Worm (Caenorhabditis elegans) whole organism, late embryonic: ENCODE data around the gene bli-1.
A peak's percentile ranks its signal among the peaks of the same experiment; 100 is the strongest.

ENCODE experiments used
- C08G9.2 ChIP-seq: sonication (generic microtip); optimal IDR thresholded peaks from 2 replicates; lab custom pipeline; 2016; ENCODE audit warnings: mild to moderate bottlenecking, missing genetic modification characterization, moderate library complexity, missing compliant biosample characterization
- K09A11.1 ChIP-seq: sonication (generic microtip); optimal IDR thresholded peaks from 2 replicates; lab custom pipeline; 2017; ENCODE audit warnings: antibody characterized with exemption, mild to moderate bottlenecking, missing genetic modification characterization, missing compliant biosample characterization; ENCODE audit not compliant: insufficient read depth
- T23F11.4 ChIP-seq: fragments of 200-800 bp; sonication (Bioruptor generic); optimal IDR thresholded peaks from 2 replicates; lab custom pipeline; 2018; ENCODE audit warnings: mild to moderate bottlenecking, missing genetic modification characterization, missing compliant biosample characterization
- ahr-1 ChIP-seq: sonication (generic microtip); optimal IDR thresholded peaks from 2 replicates; lab custom pipeline; 2016; ENCODE audit warnings: missing genetic modification characterization, missing compliant biosample characterization
- ama-1 ChIP-seq: fragments of 150-350 bp; optimal IDR thresholded peaks from 2 replicates; lab custom pipeline; 2014
- ceh-19 ChIP-seq: fragments of 200-800 bp; sonication (Bioruptor generic); optimal IDR thresholded peaks from 2 replicates; lab custom pipeline; 2018; ENCODE audit warnings: mild to moderate bottlenecking, missing genetic modification characterization, missing compliant biosample characterization
- ceh-22 ChIP-seq: sonication (generic microtip); optimal IDR thresholded peaks from 2 replicates; lab custom pipeline; 2017; ENCODE audit warnings: missing biosample characterization, missing genetic modification characterization
- ceh-24 ChIP-seq: sonication (generic microtip); optimal IDR thresholded peaks from 2 replicates; lab custom pipeline; 2016; ENCODE audit warnings: mild to moderate bottlenecking, missing genetic modification characterization, missing compliant biosample characterization
- ceh-30 ChIP-seq: fragments of 150-350 bp; optimal IDR thresholded peaks from 2 replicates; lab custom pipeline; 2014; ENCODE audit warnings: missing biosample characterization, missing genetic modification characterization
- ceh-48 ChIP-seq: sonication (generic microtip); optimal IDR thresholded peaks from 2 replicates; lab custom pipeline; 2016; ENCODE audit warnings: missing genetic modification characterization, inconsistent platforms, missing compliant biosample characterization
- dmd-4 ChIP-seq: sonication (generic microtip); optimal IDR thresholded peaks from 2 replicates; lab custom pipeline; 2016; ENCODE audit warnings: borderline replicate concordance, missing genetic modification characterization, missing compliant biosample characterization
- elt-2 ChIP-seq: sonication (generic microtip); optimal IDR thresholded peaks from 2 replicates; lab custom pipeline; 2016; ENCODE audit warnings: missing genetic modification reagents, missing genetic modification characterization, missing compliant biosample characterization
- elt-4 ChIP-seq: sonication (generic microtip); optimal IDR thresholded peaks from 2 replicates; lab custom pipeline; 2016; ENCODE audit warnings: missing genetic modification characterization, missing compliant biosample characterization
- ets-4 ChIP-seq: sonication (generic microtip); optimal IDR thresholded peaks from 2 replicates; lab custom pipeline; 2016; ENCODE audit warnings: missing genetic modification characterization, missing compliant biosample characterization
- fax-1 ChIP-seq: sonication (generic microtip); optimal IDR thresholded peaks from 2 replicates; lab custom pipeline; 2016; ENCODE audit warnings: missing genotype, missing genetic modification characterization, missing compliant biosample characterization
- fkh-10 ChIP-seq: fragments of 150-350 bp; optimal IDR thresholded peaks from 2 replicates; lab custom pipeline; 2014; ENCODE audit warnings: missing biosample characterization, missing genetic modification reagents, missing genetic modification characterization
- fkh-6 ChIP-seq: sonication (generic microtip); optimal IDR thresholded peaks from 2 replicates; lab custom pipeline; 2016; ENCODE audit warnings: missing genetic modification characterization, missing compliant biosample characterization
- gmeb-2 ChIP-seq: sonication (generic microtip); optimal IDR thresholded peaks from 2 replicates; lab custom pipeline; 2016; ENCODE audit warnings: missing genetic modification characterization, inconsistent platforms, missing compliant biosample characterization
- hlh-13 ChIP-seq: fragments of 200-800 bp; sonication (Bioruptor generic); optimal IDR thresholded peaks from 2 replicates; lab custom pipeline; 2018; ENCODE audit warnings: mild to moderate bottlenecking, missing genetic modification characterization, missing compliant biosample characterization
- hlh-30 ChIP-seq: sonication (generic microtip); optimal IDR thresholded peaks from 2 replicates; lab custom pipeline; 2017; ENCODE audit warnings: antibody characterized with exemption, missing genetic modification characterization, missing compliant biosample characterization; ENCODE audit not compliant: insufficient read depth
- hlh-6 ChIP-seq: sonication (generic microtip); optimal IDR thresholded peaks from 2 replicates; lab custom pipeline; 2016; ENCODE audit warnings: missing genotype, missing genetic modification characterization, missing compliant biosample characterization
- hlh-8 ChIP-seq: sonication (generic microtip); optimal IDR thresholded peaks from 2 replicates; lab custom pipeline; 2016; ENCODE audit warnings: missing genotype, missing genetic modification characterization, missing compliant biosample characterization
- lim-6 ChIP-seq: sonication (generic microtip); optimal IDR thresholded peaks from 2 replicates; lab custom pipeline; 2016; ENCODE audit warnings: missing genetic modification characterization, missing compliant biosample characterization
- lin-11 ChIP-seq: fragments of 200-800 bp; sonication (Bioruptor generic); optimal IDR thresholded peaks from 2 replicates; lab custom pipeline; 2018; ENCODE audit warnings: mild to moderate bottlenecking, missing genetic modification characterization, missing compliant biosample characterization
- mec-3 ChIP-seq: sonication (generic microtip); optimal IDR thresholded peaks from 2 replicates; lab custom pipeline; 2016; ENCODE audit warnings: borderline replicate concordance, missing genetic modification characterization, missing compliant biosample characterization
- nfya-1 ChIP-seq: sonication (generic microtip); optimal IDR thresholded peaks from 2 replicates; lab custom pipeline; 2017; ENCODE audit warnings: missing genetic modification characterization, mild to moderate bottlenecking, missing compliant biosample characterization, antibody characterized with exemption, moderate library complexity
- npax-4 ChIP-seq: sonication (generic microtip); optimal IDR thresholded peaks from 2 replicates; lab custom pipeline; 2016; ENCODE audit warnings: missing genetic modification characterization, missing compliant biosample characterization
- pag-3 ChIP-seq: sonication (generic microtip); optimal IDR thresholded peaks from 2 replicates; lab custom pipeline; 2016; ENCODE audit warnings: missing compliant biosample characterization, missing genetic modification characterization, borderline replicate concordance
- pat-9 ChIP-seq: fragments of 200-800 bp; sonication (Bioruptor generic); optimal IDR thresholded peaks from 2 replicates; lab custom pipeline; 2018; ENCODE audit warnings: mild to moderate bottlenecking, missing genetic modification characterization, moderate library complexity, missing compliant biosample characterization
- pax-1 ChIP-seq: fragments of 150-350 bp; optimal IDR thresholded peaks from 2 replicates; lab custom pipeline; 2014; ENCODE audit warnings: missing biosample characterization, missing genetic modification characterization
- pha-2 ChIP-seq: sonication (generic microtip); optimal IDR thresholded peaks from 2 replicates; lab custom pipeline; 2017; ENCODE audit warnings: mild to moderate bottlenecking, missing genetic modification characterization, missing compliant biosample characterization
- pros-1 ChIP-seq: fragments of 150-350 bp; optimal IDR thresholded peaks from 2 replicates; lab custom pipeline; 2014; ENCODE audit warnings: missing biosample characterization, missing genetic modification reagents, missing genetic modification characterization
- rnt-1 ChIP-seq: sonication (generic microtip); optimal IDR thresholded peaks from 2 replicates; lab custom pipeline; 2016; ENCODE audit warnings: missing genetic modification characterization, missing compliant biosample characterization
- sox-2 ChIP-seq: fragments of 200-800 bp; sonication (Bioruptor generic); IDR thresholded peaks from 2 replicates; pipeline ENCODE4 v1.3.6; 2022; ENCODE audit warnings: missing genetic modification reagents, missing genetic modification characterization, missing compliant biosample characterization
- sox-4 ChIP-seq: sonication (generic microtip); optimal IDR thresholded peaks from 2 replicates; lab custom pipeline; 2017; ENCODE audit warnings: mild to moderate bottlenecking, missing genetic modification characterization, inconsistent platforms, missing compliant biosample characterization
- syd-9 ChIP-seq: sonication (generic microtip); optimal IDR thresholded peaks from 2 replicates; lab custom pipeline; 2016; ENCODE audit warnings: mild to moderate bottlenecking, missing genetic modification characterization, moderate library complexity, missing compliant biosample characterization
- tbx-2 ChIP-seq: sonication (generic microtip); optimal IDR thresholded peaks from 2 replicates; lab custom pipeline; 2016; ENCODE audit warnings: missing genetic modification characterization, missing compliant biosample characterization
- ttx-3 ChIP-seq: sonication (generic microtip); optimal IDR thresholded peaks from 2 replicates; lab custom pipeline; 2016; ENCODE audit warnings: missing genetic modification reagents, missing genetic modification characterization, missing compliant biosample characterization
- unc-3 ChIP-seq, 2 experiments: fragments of 200-800 bp in 1 of 2; sonication (Bioruptor generic) in 1 of 2; sonication (generic microtip) in 1 of 2; conservative IDR thresholded peaks in 1 of 2; optimal IDR thresholded peaks in 1 of 2; 2 replicates each; pipeline versions ENCODE4 v1.3.6 to Lab custom; 2016 to 2022; ENCODE audit warnings: missing compliant biosample characterization in 2 of 2, missing genetic modification characterization in 2 of 2, missing genetic modification reagents in 1 of 2
- unc-42 ChIP-seq: sonication (generic microtip); optimal IDR thresholded peaks from 2 replicates; lab custom pipeline; 2016; ENCODE audit warnings: missing genotype, missing genetic modification characterization, missing compliant biosample characterization
- unc-55 ChIP-seq: sonication (generic microtip); optimal IDR thresholded peaks from 2 replicates; lab custom pipeline; 2017; ENCODE audit warnings: missing biosample characterization, missing genetic modification reagents, missing genetic modification characterization
- zip-5 ChIP-seq: sonication (generic microtip); optimal IDR thresholded peaks from 2 replicates; lab custom pipeline; 2016; ENCODE audit warnings: missing genetic modification characterization, missing compliant biosample characterization
- ztf-16 ChIP-seq: sonication (generic microtip); optimal IDR thresholded peaks from 2 replicates; lab custom pipeline; 2017; ENCODE audit warnings: missing genetic modification characterization, missing compliant biosample characterization

The bli-1 gene

DNA sequence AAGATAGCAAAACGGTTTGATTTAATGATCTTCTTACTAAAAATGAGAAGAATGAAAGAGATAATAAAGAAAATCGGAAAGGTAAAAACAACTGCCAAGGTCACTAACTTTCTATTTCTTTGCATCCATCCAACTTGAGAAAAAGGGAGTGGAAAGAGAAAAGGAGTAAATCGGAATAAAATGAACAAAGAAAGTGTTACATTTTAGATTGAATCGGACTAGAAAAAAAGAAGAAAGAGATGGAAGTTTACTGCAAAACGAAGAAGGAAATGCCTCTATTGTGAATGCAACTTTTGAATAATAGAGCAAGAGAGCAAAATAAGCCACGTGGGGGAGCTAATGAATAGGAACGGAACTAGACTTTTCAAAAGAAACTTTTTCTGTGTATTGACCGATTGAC, 2.7 kb upstream of the bli-1 start:
- TF ChIP-seq ceh-30 (tag; lab: Kevin White, UChicago) (no peak), ets-4 (no peak), syd-9 (no peak), ztf-16 (no peak), npax-4 (tag; lab: Kevin White, UChicago) (no peak), fkh-6 (tag; lab: Kevin White, UChicago) (no peak)

- no peak for TF ChIP-seq ceh-24 (tag; lab: Kevin White, UChicago)
- no peak for TF ChIP-seq pat-9 (tag; lab: Kevin White, UChicago)
- TF ChIP-seq ceh-48 (tag; lab: Kevin White, UChicago): no peak
- no peak for TF ChIP-seq gmeb-2 (tag; lab: Kevin White, UChicago)
- no peak for TF ChIP-seq zip-5 (tag; lab: Kevin White, UChicago)
- no peak for TF ChIP-seq hlh-6 (tag; lab: Kevin White, UChicago)
- TF ChIP-seq ceh-22 (tag; lab: Kevin White, UChicago): no peak
- TF ChIP-seq ama-1 (lab: Kevin White, UChicago): no peak
- no peak for TF ChIP-seq fax-1 (tag; lab: Kevin White, UChicago)
- TF ChIP-seq lin-11 (tag; lab: Kevin White, UChicago): no peak
- TF ChIP-seq ets-4: no peak
- TF ChIP-seq unc-42 (tag; lab: Kevin White, UChicago): no peak
- TF ChIP-seq hlh-8 (tag; lab: Kevin White, UChicago): no peak
- no peak for TF ChIP-seq ttx-3 (tag; lab: Kevin White, UChicago)
- no peak for TF ChIP-seq elt-4 (tag; lab: Kevin White, UChicago)
- TF ChIP-seq unc-55 (GFP tag; lab: Kevin White, UChicago): no peak
- TF ChIP-seq dmd-4: no peak
- TF ChIP-seq pros-1 (tag; lab: Kevin White, UChicago): no peak
These were observed 1.9 kb upstream of the bli-1 start, which contains the start of gene col-80 for ce11 chrII:10706901-10707300. col-80 (plus strand) TSS chrII:10707201.

ce11 chrII:10707439-10708096, 1.2 kb upstream of the bli-1 start:
- TF ChIP-seq gmeb-2 (tag; lab: Kevin White, UChicago) (no peak), syd-9 (peak; percentile 5), fkh-6 (tag; lab: Kevin White, UChicago) (no peak), ceh-24 (tag; lab: Kevin White, UChicago) (no peak), elt-4 (tag; lab: Kevin White, UChicago) (peak; percentile 85)

DNA sequence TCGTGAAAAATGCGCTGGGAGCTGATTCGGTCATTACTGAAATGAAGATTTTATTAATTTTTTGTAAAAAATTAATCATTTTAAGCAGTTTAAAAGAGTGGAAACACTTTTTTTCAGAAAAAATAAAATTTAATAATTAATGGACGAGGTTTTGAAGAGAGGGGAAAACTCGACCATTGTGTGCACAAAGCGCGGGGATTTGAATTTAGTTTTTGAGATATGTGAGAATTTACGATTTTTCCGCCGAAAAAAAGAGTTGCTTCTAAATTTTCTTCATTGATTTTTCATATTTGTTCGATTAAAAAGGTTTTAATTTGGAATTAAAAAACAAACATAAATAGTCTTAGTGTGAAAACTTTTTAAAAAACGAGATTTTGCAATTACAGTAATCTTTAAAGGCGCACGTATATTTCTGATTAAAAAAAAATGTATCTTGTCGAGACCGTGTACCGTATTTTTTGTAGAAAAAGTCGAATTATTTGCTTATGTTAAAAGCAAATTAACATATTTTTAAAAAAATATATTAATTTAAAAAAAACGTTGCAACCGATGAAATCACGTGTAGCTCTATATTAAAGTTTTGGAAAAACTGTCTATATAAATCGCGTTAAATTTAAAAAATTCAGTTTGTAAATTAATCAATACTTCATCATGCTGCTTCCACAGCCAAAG, 5.6 kb downstream of the bli-1 start, which contains the start of the genes dph-2 and C09G5.7:
Gene dph-2, minus strand, starts transcription at position 36 of the 672 bp plus-strand sequence.
Gene C09G5.7, plus strand, starts transcription at position 622 of the 672 bp plus-strand sequence.
- TF ChIP-seq ceh-19: no peak
- peak; percentile 65 for TF ChIP-seq C08G9.2
- no peak for TF ChIP-seq gmeb-2 (tag; lab: Kevin White, UChicago)
- TF ChIP-seq sox-2 (GFP tag; lab: Robert Waterston, UW): no peak
- TF ChIP-seq T23F11.4 (GFP tag; lab: Kevin White, UChicago): no peak
- no peak for TF ChIP-seq ceh-24 (tag; lab: Kevin White, UChicago)
- TF ChIP-seq elt-2 (tag; lab: Kevin White, UChicago): no peak
- TF ChIP-seq rnt-1 (tag; lab: Kevin White, UChicago): no peak
- no peak for TF ChIP-seq hlh-30 (tag; lab: Kevin White, UChicago)
- TF ChIP-seq K09A11.1 (tag; lab: Kevin White, UChicago): no peak
- no peak for TF ChIP-seq pat-9 (tag; lab: Kevin White, UChicago)
- TF ChIP-seq ttx-3 (tag; lab: Kevin White, UChicago): no peak
- no peak for TF ChIP-seq nfya-1 (tag; lab: Kevin White, UChicago)
- TF ChIP-seq lim-6: no peak
- no peak for TF ChIP-seq pag-3 (tag; lab: Kevin White, UChicago)
- TF ChIP-seq ahr-1 (tag; lab: Kevin White, UChicago): no peak
- peak; percentile 10 for TF ChIP-seq hlh-8 (tag; lab: Kevin White, UChicago)
- TF ChIP-seq hlh-13: no peak
- TF ChIP-seq pha-2 (tag; lab: Kevin White, UChicago): no peak
- TF ChIP-seq mec-3 (tag; lab: Kevin White, UChicago): no peak
- no peak for TF ChIP-seq pax-1 (tag; lab: Kevin White, UChicago)
- TF ChIP-seq unc-3 (GFP tag; conservative IDR thresholded peaks at IDR 0.05; lab: Robert Waterston, UW): no peak
- no peak for TF ChIP-seq unc-3 (tag; optimal IDR thresholded peaks at IDR 0.05; lab: Kevin White, UChicago)
- TF ChIP-seq tbx-2 (tag; lab: Kevin White, UChicago): peak; percentile 19
- no peak for TF ChIP-seq sox-4 (tag; lab: Kevin White, UChicago)
- TF ChIP-seq fax-1 (tag; lab: Kevin White, UChicago): no peak
- TF ChIP-seq fkh-10: no peak
- TF ChIP-seq elt-4 (tag; lab: Kevin White, UChicago): no peak
